Worm (Caenorhabditis elegans) whole organism, L4 larva: Measurements from ENCODE around the gene ZC239.13.
"Not testable (repeated sequence)": the region's sequence is repeated elsewhere in the genome, so short reads cannot be mapped to it uniquely, and the experiment has no call there.

Source experiments
- pqm-1 ChIP-seq: sonication (generic microtip); optimal IDR thresholded peaks from 2 replicates; lab custom pipeline; 2017; ENCODE audit warnings: missing biosample characterization, missing genetic modification characterization
- rbr-2 ChIP-seq: sonication (generic microtip); optimal IDR thresholded peaks from 2 replicates; lab custom pipeline; 2016; ENCODE audit warnings: missing genotype, missing genetic modification characterization, missing compliant biosample characterization

DNA sequence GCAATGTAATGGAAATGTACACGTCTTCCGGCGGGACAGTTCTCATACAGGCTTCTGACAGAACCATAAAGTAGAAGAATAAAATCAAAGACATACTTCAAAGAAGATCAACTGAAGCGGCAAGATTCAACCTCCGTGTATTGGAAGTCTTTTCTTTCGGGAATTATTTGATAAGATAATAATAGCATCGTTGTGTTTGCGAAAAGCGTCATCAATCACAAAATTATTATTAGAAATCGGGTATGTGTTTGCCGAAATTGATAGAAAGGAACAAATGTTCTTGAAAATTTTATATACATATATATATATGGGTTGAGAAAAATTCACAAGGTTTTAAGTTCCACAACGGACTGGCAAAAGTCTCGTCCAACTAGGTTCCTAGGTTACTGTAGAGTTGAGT, 31.1 kb downstream of the ZC239.13 start, which contains the start of gene Y27F2A.9:
- not testable (repeated sequence) for TF ChIP-seq rbr-2 (tag; lab: Kevin White, UChicago); pqm-1
